Fruit fly (Drosophila melanogaster): Measurements from ENCODE around the gene CG18088.

CG18088 gene

DNA sequence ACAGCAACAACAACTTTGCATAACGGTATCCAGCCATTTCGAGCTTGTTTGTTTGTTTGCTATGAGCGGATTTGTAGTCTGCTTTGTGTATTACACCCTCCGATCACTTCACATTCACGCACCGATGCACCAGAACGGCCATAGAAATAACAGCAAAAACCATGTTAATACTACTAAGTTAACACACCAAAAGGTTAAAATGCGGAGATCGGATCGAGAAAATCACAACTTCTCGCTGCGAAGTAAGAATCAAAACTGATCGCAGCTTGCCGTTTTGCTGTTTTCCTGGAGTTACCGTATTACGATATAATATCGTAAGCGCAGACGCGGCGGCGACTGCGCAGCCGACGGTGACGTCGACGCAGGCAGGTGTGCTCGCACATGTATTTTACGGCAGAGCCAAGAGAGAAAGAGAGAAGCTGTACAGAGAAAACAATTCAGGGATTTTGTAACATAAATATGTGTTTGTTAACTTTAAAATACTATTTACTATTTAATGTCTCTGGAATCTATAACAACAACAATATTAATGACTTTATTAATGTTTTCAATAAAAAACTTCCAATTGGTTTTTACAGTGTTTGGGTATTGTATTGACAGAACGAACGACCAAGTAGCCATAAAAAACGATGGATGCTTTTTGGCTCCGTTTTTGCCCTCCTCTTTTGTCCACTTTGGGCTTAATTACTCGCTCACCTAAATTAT lies 17.4 kb downstream of the CG18088 start, which contains the start of gene CG13101 (continued):
- TF ChIP-seq Bdp1 (GFP tag; optimal IDR thresholded peaks at IDR 0.05): peak; percentile 77
- TF ChIP-seq CG7556 (GFP tag; optimal IDR thresholded peaks at IDR 0.05): peak; percentile 95
- TF ChIP-seq CG12942 (GFP tag; optimal IDR thresholded peaks at IDR 0.05): peak; percentile 89
- peak; percentile 93 for TF ChIP-seq CG2199 (GFP tag; IDR thresholded peaks at IDR 0.05)
- TF ChIP-seq ase (GFP tag; IDR thresholded peaks at IDR 0.05): peak; percentile 92
- peak; percentile 87 for TF ChIP-seq ssp (GFP tag; IDR thresholded peaks at IDR 0.05)
- peak; percentile 93; the same call in 1 of the 2 replicates for TF ChIP-seq chm (GFP tag; IDR thresholded peaks at IDR 0.05)
- TF ChIP-seq lilli (GFP tag; optimal IDR thresholded peaks at IDR 0.05): peak; percentile 93
- peak; percentile 94 for TF ChIP-seq slbo (GFP tag; IDR thresholded peaks at IDR 0.05)
- no peak for TF ChIP-seq Scr (GFP tag; IDR thresholded peaks at IDR 0.05; ENCODE audit: partially characterized antibody)
- peak; percentile 87 for TF ChIP-seq CG4820 (GFP tag; optimal IDR thresholded peaks at IDR 0.05)
- peak; percentile 70; the same call in 2 of the 3 replicates for TF ChIP-seq z (GFP tag; IDR thresholded peaks at IDR 0.05)
- peak; percentile 88 for TF ChIP-seq fd96Cb (tag; optimal IDR thresholded peaks at IDR 0.05)
- TF ChIP-seq HLH3B (GFP tag; IDR thresholded peaks at IDR 0.05): peak; percentile 95
- TF ChIP-seq lola (GFP tag; optimal IDR thresholded peaks at IDR 0.05): peak in 1 of 3 experiments; percentile 93
- peak; percentile 94 for TF ChIP-seq CG18262 (tag; optimal IDR thresholded peaks at IDR 0.05)
- peak; percentile 90; the same call in 2 of the 3 replicates for TF ChIP-seq Mrtf (GFP tag; IDR thresholded peaks at IDR 0.05)
- TF ChIP-seq CG1233 (GFP tag; optimal IDR thresholded peaks at IDR 0.05): peak; percentile 87
- TF ChIP-seq CG6654 (GFP tag; optimal IDR thresholded peaks at IDR 0.05): peak; percentile 20
- peak; percentile 93 for TF ChIP-seq CG14441 (GFP tag; IDR thresholded peaks at IDR 0.05)
- TF ChIP-seq CoRest (tag; optimal IDR thresholded peaks at IDR 0.05): peak; percentile 94
- peak; percentile 75 for TF ChIP-seq zf30C (GFP tag; optimal IDR thresholded peaks at IDR 0.05)
- TF ChIP-seq grau (tag; optimal IDR thresholded peaks at IDR 0.05): peak; percentile 94
- 0 out of 3 replicates have a peak, but pooled peaks have one; percentile 9 for TF ChIP-seq CG34224 (GFP tag; IDR thresholded peaks at IDR 0.05; ENCODE audit: partially characterized antibody)
- no peak for TF ChIP-seq sc (optimal IDR thresholded peaks at IDR 0.05)
- peak; percentile 85 for TF ChIP-seq sc (GFP tag; optimal IDR thresholded peaks at IDR 0.05)
- TF ChIP-seq Myb (GFP tag; optimal IDR thresholded peaks at IDR 0.05): peak; percentile 48
- peak; percentile 83 for TF ChIP-seq Six4 (GFP tag; optimal IDR thresholded peaks at IDR 0.05)
- peak; percentile 81 for TF ChIP-seq CG1529 (GFP tag; optimal IDR thresholded peaks at IDR 0.05)
- TF ChIP-seq CG4282 (GFP tag; optimal IDR thresholded peaks at IDR 0.05): peak; percentile 23
- peak; percentile 88 for TF ChIP-seq CG15514 (GFP tag; optimal IDR thresholded peaks at IDR 0.05)
- peak; percentile 83 for TF ChIP-seq croc (GFP tag; conservative IDR thresholded peaks at IDR 0.05)
- peak; percentile 71 for TF ChIP-seq Dad (GFP tag; optimal IDR thresholded peaks at IDR 0.05)
- TF ChIP-seq lbe (GFP tag; optimal IDR thresholded peaks at IDR 0.05): peak; percentile 94
- peak; percentile 61 for TF ChIP-seq YL-1 (GFP tag; optimal IDR thresholded peaks at IDR 0.05)
- TF ChIP-seq CG11093 (GFP tag; IDR thresholded peaks at IDR 0.05): peak; percentile 84
- peak; percentile 27 for TF ChIP-seq CG9876 (GFP tag; optimal IDR thresholded peaks at IDR 0.05)
- TF ChIP-seq CG43689 (GFP tag; IDR thresholded peaks at IDR 0.05): peak; percentile 83
- peak; percentile 70 for TF ChIP-seq CG30431 (GFP tag; optimal IDR thresholded peaks at IDR 0.05)
- TF ChIP-seq CG13775 (GFP tag; optimal IDR thresholded peaks at IDR 0.05): peak; percentile 89
- TF ChIP-seq Doc2 (GFP tag; IDR thresholded peaks at IDR 0.05): no peak
- no peak for TF ChIP-seq CG14965 (GFP tag; optimal IDR thresholded peaks at IDR 0.05; ENCODE audit: borderline replicate concordance)
- peak; percentile 87; the same call in 2 of the 3 replicates for TF ChIP-seq CG6175 (GFP tag; IDR thresholded peaks at IDR 0.05)
- TF ChIP-seq Rx (GFP tag; IDR thresholded peaks at IDR 0.05): peak; percentile 76
- TF ChIP-seq CG10979 (tag; optimal IDR thresholded peaks at IDR 0.05): peak; percentile 94
- peak; percentile 93 for TF ChIP-seq rib (GFP tag; IDR thresholded peaks at IDR 0.05)
- peak; percentile 78 for TF ChIP-seq nerfin-1 (tag; optimal IDR thresholded peaks at IDR 0.05)
- 0 out of 2 replicates have a peak, but pooled peaks have one; percentile 46 for TF ChIP-seq Lim3 (GFP tag; IDR thresholded peaks at IDR 0.05)
- TF ChIP-seq CG15601 (tag; optimal IDR thresholded peaks at IDR 0.05): peak; percentile 89
- peak; percentile 96 for TF ChIP-seq CG17829 (tag; optimal IDR thresholded peaks at IDR 0.05)

Data from whole organism, embryonic.